Fruit fly (Drosophila melanogaster) whole organism, embryonic: ENCODE results near the gene P58IPK.

Experiments
- Adf1 ChIP-seq: fragments of 200-800 bp; sonication (Bioruptor generic); IDR thresholded peaks from 2 replicates; pipeline ENCODE4 v1.3.6; 2022; ENCODE audit warnings: missing biosample characterization, missing genetic modification characterization
- CG10274 ChIP-seq: fragments of 200-800 bp; sonication (Bioruptor generic); optimal IDR thresholded peaks from 3 replicates; lab custom pipeline; 2017; ENCODE audit warnings: missing biosample characterization, mild to moderate bottlenecking, missing genetic modification characterization
- CG10431 ChIP-seq: fragments of 200-800 bp; sonication (Bioruptor generic); optimal IDR thresholded peaks from 3 replicates; lab custom pipeline; 2018; ENCODE audit warnings: missing biosample characterization, mild to moderate bottlenecking, missing genetic modification characterization
- CG13775 ChIP-seq: fragments of 200-800 bp; sonication (Bioruptor generic); optimal IDR thresholded peaks from 3 replicates; lab custom pipeline; 2017; ENCODE audit warnings: missing biosample characterization, mild to moderate bottlenecking, missing genetic modification characterization
- CG17328 ChIP-seq: fragments of 200-800 bp; sonication (Bioruptor generic); IDR thresholded peaks from 2 replicates; pipeline ENCODE4 v1.3.6; 2022; ENCODE audit warnings: missing biosample characterization, missing genetic modification characterization
- CG17359 ChIP-seq: fragments of 200-800 bp; sonication (Bioruptor generic); optimal IDR thresholded peaks from 3 replicates; lab custom pipeline; 2018; ENCODE audit warnings: missing biosample characterization, mild to moderate bottlenecking, missing genetic modification characterization, moderate library complexity
- CG17612 ChIP-seq: fragments of 200-800 bp; sonication (Bioruptor generic); IDR thresholded peaks from 2 replicates; pipeline ENCODE4 v1.3.6; 2022; ENCODE audit warnings: missing biosample characterization, missing genetic modification characterization
- CG17829 ChIP-seq: fragments of 200-800 bp; optimal IDR thresholded peaks from 2 replicates; lab custom pipeline; 2019; ENCODE audit warnings: missing biosample characterization, mild to moderate bottlenecking, missing genetic modification characterization, moderate library complexity
- CG1832 ChIP-seq: fragments of 200-800 bp; sonication (Bioruptor generic); optimal IDR thresholded peaks from 2 replicates; lab custom pipeline; 2017; ENCODE audit warnings: missing biosample characterization, mild to moderate bottlenecking, missing genetic modification characterization, inconsistent platforms
- CG2712 ChIP-seq: fragments of 200-800 bp; optimal IDR thresholded peaks from 3 replicates; lab custom pipeline; 2019; ENCODE audit warnings: missing biosample characterization, mild to moderate bottlenecking, missing genetic modification characterization, moderate library complexity
- CG31388 ChIP-seq: fragments of 200-800 bp; sonication (Bioruptor generic); optimal IDR thresholded peaks from 2 replicates; lab custom pipeline; 2016; ENCODE audit warnings: missing biosample characterization, missing genetic modification characterization
- CG34422 ChIP-seq: fragments of 200-800 bp; sonication (Bioruptor generic); IDR thresholded peaks from 3 replicates; pipeline ENCODE4 v1.3.6; 2022; ENCODE audit warnings: missing biosample characterization, missing genetic modification characterization
- CG4707 ChIP-seq: fragments of 200-800 bp; sonication (Bioruptor generic); optimal IDR thresholded peaks from 2 replicates; lab custom pipeline; 2018; ENCODE audit warnings: missing biosample characterization, mild to moderate bottlenecking, missing genetic modification characterization, moderate library complexity
- CG5180 ChIP-seq: fragments of 200-800 bp; sonication (Bioruptor generic); optimal IDR thresholded peaks from 3 replicates; lab custom pipeline; 2017; ENCODE audit warnings: missing biosample characterization, missing genetic modification characterization, mild to moderate bottlenecking, moderate library complexity, missing genetic modification reagents
- CG6175 ChIP-seq: fragments of 200-800 bp; sonication (Bioruptor generic); IDR thresholded peaks from 3 replicates; pipeline ENCODE4 v1.3.6; 2022; ENCODE audit warnings: missing biosample characterization, missing genetic modification characterization
- CG6854 ChIP-seq: fragments of 200-800 bp; sonication (Bioruptor generic); optimal IDR thresholded peaks from 3 replicates; lab custom pipeline; 2017; ENCODE audit warnings: missing biosample characterization, mild to moderate bottlenecking, missing genetic modification characterization
- CG9876 ChIP-seq: fragments of 200-800 bp; sonication (Bioruptor generic); optimal IDR thresholded peaks from 2 replicates; lab custom pipeline; 2016; ENCODE audit warnings: missing biosample characterization, missing genetic modification characterization
- Doc3 ChIP-seq: fragments of 200-800 bp; sonication (Bioruptor generic); IDR thresholded peaks from 3 replicates; pipeline ENCODE4 v1.3.6; 2022; ENCODE audit warnings: missing biosample characterization, missing genetic modification characterization; ENCODE audit not compliant: partially characterized antibody
- E2f1 ChIP-seq: fragments of 200-800 bp; sonication (Bioruptor generic); IDR thresholded peaks from 2 replicates; pipeline ENCODE4 v1.3.6; 2022; ENCODE audit warnings: missing biosample characterization, missing genetic modification characterization
- Gug ChIP-seq: fragments of 200-800 bp; sonication (Bioruptor generic); IDR thresholded peaks from 4 replicates; pipeline ENCODE4 v1.3.6; 2022; ENCODE audit warnings: missing biosample characterization, missing genetic modification characterization
- H15 ChIP-seq: fragments of 200-800 bp; sonication (Bioruptor generic); IDR thresholded peaks from 3 replicates; pipeline ENCODE4 v1.3.6; 2022; ENCODE audit warnings: missing biosample characterization, missing genetic modification characterization
- HLHmδ ChIP-seq: fragments of 200-800 bp; sonication (Bioruptor generic); optimal IDR thresholded peaks from 2 replicates; lab custom pipeline; 2018; ENCODE audit warnings: missing biosample characterization, mild to moderate bottlenecking, missing genetic modification characterization, moderate library complexity
- Hr51 ChIP-seq, 2 experiments: fragments of 200-800 bp; sonication (Bioruptor generic); optimal IDR thresholded peaks; 2 replicates in 1 of 2; 3 replicates in 1 of 2; lab custom pipeline; 2016 to 2018; ENCODE audit warnings: missing biosample characterization in 2 of 2, missing genetic modification characterization in 2 of 2, mild to moderate bottlenecking in 1 of 2, moderate library complexity in 1 of 2
- Hr78 ChIP-seq, 2 experiments: fragments of 200-800 bp in 1 of 2; fragments of >200 bp in 1 of 2; sonication (Bioruptor generic) in 1 of 2; optimal IDR thresholded peaks; 2 replicates each; lab custom pipeline; 2017 to 2019; ENCODE audit warnings: missing biosample characterization in 2 of 2, missing genetic modification characterization in 2 of 2, mild to moderate bottlenecking in 1 of 2, moderate library complexity in 1 of 2
- Med ChIP-seq: fragments of 200-800 bp; sonication (Bioruptor generic); peaks from one replicate; lab custom pipeline; 2016; ENCODE audit warnings: missing biosample characterization, missing genetic modification characterization, mild to moderate bottlenecking, inconsistent platforms, moderate library complexity
- NC2α ChIP-seq: fragments of 200-800 bp; sonication (Bioruptor generic); optimal IDR thresholded peaks from 2 replicates; lab custom pipeline; 2016; ENCODE audit warnings: missing biosample characterization, missing genetic modification characterization
- NFAT ChIP-seq: fragments of 200-800 bp; sonication (Bioruptor generic); IDR thresholded peaks from 2 replicates; pipeline ENCODE4 v1.3.6; 2022; ENCODE audit warnings: missing biosample characterization, missing genetic modification characterization
- NK7.1 ChIP-seq: fragments of 200-800 bp; sonication (Bioruptor generic); optimal IDR thresholded peaks from 3 replicates; lab custom pipeline; 2016; ENCODE audit warnings: missing biosample characterization, missing genetic modification characterization
- Side ChIP-seq: fragments of 200-800 bp; sonication (Bioruptor generic); optimal IDR thresholded peaks from 2 replicates; lab custom pipeline; 2016; ENCODE audit warnings: missing biosample characterization, missing genetic modification characterization
- ab ChIP-seq: fragments of 200-800 bp; sonication (Bioruptor generic); optimal IDR thresholded peaks from 2 replicates; lab custom pipeline; 2016; ENCODE audit warnings: missing biosample characterization, missing genetic modification characterization
- ase ChIP-seq: fragments of 200-800 bp; sonication (Bioruptor generic); IDR thresholded peaks from 3 replicates; pipeline ENCODE4 v1.3.6; 2022; ENCODE audit warnings: missing biosample characterization, missing genetic modification characterization
- chinmo ChIP-seq: fragments of 200-800 bp; sonication (Bioruptor generic); IDR thresholded peaks from 4 replicates; pipeline ENCODE4 v1.3.6; 2022; ENCODE audit warnings: missing biosample characterization, missing genetic modification characterization; ENCODE audit not compliant: partially characterized antibody
- chn ChIP-seq: fragments of 200-800 bp; sonication (Bioruptor generic); optimal IDR thresholded peaks from 2 replicates; lab custom pipeline; 2016; ENCODE audit warnings: missing biosample characterization, missing genetic modification characterization
- dimm ChIP-seq: fragments of 200-800 bp; sonication (Bioruptor generic); IDR thresholded peaks from 2 replicates; pipeline ENCODE4 v1.3.6; 2022; ENCODE audit warnings: missing biosample characterization, missing genetic modification characterization
- ems ChIP-seq: fragments of 200-800 bp; sonication (Bioruptor generic); optimal IDR thresholded peaks from 3 replicates; lab custom pipeline; 2016; ENCODE audit warnings: missing biosample characterization, missing genetic modification characterization
- eyg ChIP-seq: fragments of 200-800 bp; sonication (Bioruptor generic); optimal IDR thresholded peaks from 3 replicates; lab custom pipeline; 2016; ENCODE audit warnings: missing biosample characterization, missing genetic modification characterization
- gce ChIP-seq: fragments of 200-800 bp; sonication (Bioruptor generic); IDR thresholded peaks from 3 replicates; pipeline ENCODE4 v1.3.6; 2022; ENCODE audit warnings: missing biosample characterization, missing genetic modification characterization
- mam ChIP-seq: fragments of 200-800 bp; sonication (Bioruptor generic); optimal IDR thresholded peaks from 3 replicates; lab custom pipeline; 2016; ENCODE audit warnings: missing biosample characterization, missing genetic modification characterization
- nau ChIP-seq: fragments of 200-800 bp; sonication (Bioruptor generic); optimal IDR thresholded peaks from 3 replicates; lab custom pipeline; 2017; ENCODE audit warnings: missing biosample characterization, mild to moderate bottlenecking, missing genetic modification characterization, missing genetic modification reagents
- onecut ChIP-seq: fragments of 200-800 bp; sonication (Bioruptor generic); IDR thresholded peaks from 2 replicates; pipeline ENCODE4 v1.3.6; 2022; ENCODE audit warnings: missing biosample characterization, missing genetic modification characterization
- pho ChIP-seq: fragments of 200-800 bp; sonication (Bioruptor generic); optimal IDR thresholded peaks from 2 replicates; lab custom pipeline; 2016; ENCODE audit warnings: missing biosample characterization, missing genetic modification characterization
- pros ChIP-seq: fragments of 200-800 bp; sonication (Bioruptor generic); optimal IDR thresholded peaks from 3 replicates; lab custom pipeline; 2019; ENCODE audit warnings: missing biosample characterization, mild to moderate bottlenecking, missing genetic modification characterization, moderate library complexity
- pum ChIP-seq: fragments of 200-800 bp; sonication (Bioruptor generic); optimal IDR thresholded peaks from 2 replicates; lab custom pipeline; 2016; ENCODE audit warnings: missing biosample characterization, missing genetic modification characterization
- row ChIP-seq: fragments of 200-800 bp; sonication (Bioruptor generic); IDR thresholded peaks from 3 replicates; pipeline ENCODE4 v1.3.6; 2022; ENCODE audit warnings: missing biosample characterization, missing genetic modification characterization
- salm ChIP-seq: fragments of 200-800 bp; sonication (Bioruptor generic); optimal IDR thresholded peaks from 2 replicates; lab custom pipeline; 2018; ENCODE audit warnings: missing biosample characterization, mild to moderate bottlenecking, missing genetic modification characterization
- sens ChIP-seq: fragments of 200-800 bp; sonication (Bioruptor generic); peaks from one replicate; lab custom pipeline; 2016; ENCODE audit warnings: missing biosample characterization, missing genetic modification characterization
- tna ChIP-seq: fragments of 200-800 bp; sonication (Bioruptor generic); IDR thresholded peaks from 2 replicates; pipeline ENCODE4 v1.3.6; 2022; ENCODE audit warnings: missing biosample characterization, missing genetic modification characterization; ENCODE audit not compliant: partially characterized antibody
- vvl ChIP-seq: fragments of 200-800 bp; sonication (Bioruptor generic); IDR thresholded peaks from 2 replicates; pipeline ENCODE4 v1.3.6; 2022; ENCODE audit warnings: missing biosample characterization, missing genetic modification characterization
- z ChIP-seq: fragments of 200-800 bp; sonication (Bioruptor generic); IDR thresholded peaks from 3 replicates; pipeline ENCODE4 v1.3.6; 2022; ENCODE audit warnings: missing biosample characterization, missing genetic modification characterization
- zf30C ChIP-seq: fragments of 200-800 bp; sonication (Bioruptor generic); optimal IDR thresholded peaks from 3 replicates; lab custom pipeline; 2018; ENCODE audit warnings: missing biosample characterization, mild to moderate bottlenecking, missing genetic modification characterization
- zfh1 ChIP-seq: fragments of 200-800 bp; sonication (Bioruptor generic); IDR thresholded peaks from 3 replicates; pipeline ENCODE4 v1.3.6; 2022; ENCODE audit warnings: missing biosample characterization, missing genetic modification characterization

P58IPK gene

dm6 chr3R:9613124-9613523 is 26.4 kb downstream of the P58IPK start (continued):
- TF ChIP-seq ase (GFP tag; lab: Robert Waterston, UW), result no peak; the same call in 1 of the 3 replicates
- TF ChIP-seq mam (GFP tag; lab: Kevin White, UChicago), result peak; percentile 67
- TF ChIP-seq z (GFP tag; lab: Robert Waterston, UW), result no peak
- peak; percentile 44 for TF ChIP-seq NK7.1 (GFP tag; lab: Kevin White, UChicago)
- peak; percentile 14 for TF ChIP-seq CG10274 (GFP tag; lab: Kevin White, UChicago)
- TF ChIP-seq Gug (GFP tag; lab: Robert Waterston, UW), result peak; percentile 48; the same call in 3 of the 4 replicates
- no peak for TF ChIP-seq HLHmδ (GFP tag; lab: Kevin White, UChicago)
- peak; percentile 96 for TF ChIP-seq Med
- peak; percentile 22 for TF ChIP-seq CG13775 (GFP tag; lab: Kevin White, UChicago)
- no peak for TF ChIP-seq CG1832
- TF ChIP-seq sens, result peak; percentile 95
- no peak; the same call in 1 of the 2 replicates for TF ChIP-seq Adf1 (GFP tag; lab: Robert Waterston, UW)
- TF ChIP-seq chn (GFP tag; lab: Kevin White, UChicago), result no peak
- peak; percentile 43 for TF ChIP-seq Side
- no peak for TF ChIP-seq tna (GFP tag; lab: Robert Waterston, UW)
- no peak for TF ChIP-seq pros
- peak; percentile 45 for TF ChIP-seq pum (GFP tag; lab: Kevin White, UChicago)
- TF ChIP-seq CG17359 (tag; lab: Kevin White, UChicago), result peak; percentile 71
- no peak for TF ChIP-seq NFAT (GFP tag; lab: Robert Waterston, UW)
- peak; percentile 43 for TF ChIP-seq CG6854 (GFP tag; lab: Kevin White, UChicago)
- TF ChIP-seq CG4707 (GFP tag; lab: Kevin White, UChicago), result no peak
- TF ChIP-seq Hr51 (GFP tag; optimal IDR thresholded peaks at IDR 0.05; lab: Kevin White, UChicago), result peak; percentile 30 to 72
- TF ChIP-seq CG10431 (GFP tag; lab: Kevin White, UChicago), result no peak
- peak; percentile 43 for TF ChIP-seq eyg (GFP tag; lab: Kevin White, UChicago)
- peak; percentile 24 for TF ChIP-seq CG17829
- 0 out of 3 replicates have a peak, but pooled peaks have one; percentile 39 for TF ChIP-seq H15 (GFP tag; lab: Robert Waterston, UW)
- TF ChIP-seq CG6175 (GFP tag; lab: Robert Waterston, UW), result no peak
- peak; percentile 64 for TF ChIP-seq row (GFP tag; lab: Robert Waterston, UW)
- peak; percentile 20; the same call in 1 of the 2 replicates for TF ChIP-seq onecut (GFP tag; lab: Robert Waterston, UW)
- no peak for TF ChIP-seq salm (tag; lab: Kevin White, UChicago)
- TF ChIP-seq CG17612, result 0 out of 2 replicates have a peak, but pooled peaks have one; percentile 8
- peak; percentile 65 for TF ChIP-seq CG17328 (GFP tag; lab: Robert Waterston, UW)
- no peak for TF ChIP-seq Hr78 (GFP tag; optimal IDR thresholded peaks at IDR 0.05; lab: Kevin White, UChicago)
- no peak for TF ChIP-seq chinmo (GFP tag; lab: Robert Waterston, UW)
- peak; percentile 13 for TF ChIP-seq CG31388 (GFP tag; lab: Kevin White, UChicago)
- TF ChIP-seq nau (GFP tag; lab: Kevin White, UChicago), result peak; percentile 18
- no peak for TF ChIP-seq gce
- TF ChIP-seq CG2712 (tag; lab: Kevin White, UChicago), result peak; percentile 46
- TF ChIP-seq Doc3 (GFP tag; lab: Robert Waterston, UW), result no peak
- peak; percentile 36 for TF ChIP-seq CG5180
- peak; percentile 47 for TF ChIP-seq pho
- peak; percentile 61 for TF ChIP-seq E2f1 (GFP tag; lab: Robert Waterston, UW)
- peak; percentile 80 for TF ChIP-seq zfh1 (GFP tag; lab: Robert Waterston, UW)
- 0 out of 3 replicates have a peak, but pooled peaks have one; percentile 25 for TF ChIP-seq CG34422 (GFP tag; lab: Robert Waterston, UW)
- TF ChIP-seq ab (GFP tag; lab: Kevin White, UChicago), result no peak
- TF ChIP-seq ems (GFP tag; lab: Kevin White, UChicago), result peak; percentile 69
- TF ChIP-seq vvl (GFP tag; lab: Robert Waterston, UW), result peak; percentile 78
- TF ChIP-seq zf30C (GFP tag; lab: Kevin White, UChicago), result no peak
- no peak for TF ChIP-seq CG9876 (GFP tag; lab: Kevin White, UChicago)
- 0 out of 2 replicates have a peak, but pooled peaks have one; percentile 13 for TF ChIP-seq dimm (GFP tag; lab: Robert Waterston, UW)
- no peak for TF ChIP-seq NC2α
